Worm (Caenorhabditis elegans): ENCODE measurements around the gene mdt-9.

The mdt-9 gene

ce11 chrIV:13396375-13396774 lies 10.2 kb downstream of the mdt-9 start:
- peak; percentile 78 for TF ChIP-seq elt-2 (tag; optimal IDR thresholded peaks at IDR 0.05)
- TF ChIP-seq pat-9 (tag; optimal IDR thresholded peaks at IDR 0.05): no peak

ce11 chrIV:13398728-13399127 lies 12.5 kb downstream of the mdt-9 start, which contains the start of gene Y62E10A.13:
Gene Y62E10A.13 (minus strand): TSS chrIV:13399053.
- no peak for TF ChIP-seq ceh-19 (GFP tag; optimal IDR thresholded peaks at IDR 0.05)
- TF ChIP-seq ceh-34 (tag; optimal IDR thresholded peaks at IDR 0.05): no peak
- TF ChIP-seq sdc-2 (tag; optimal IDR thresholded peaks at IDR 0.05): no peak
- TF ChIP-seq sox-4 (tag; optimal IDR thresholded peaks at IDR 0.05): no peak
- no peak for TF ChIP-seq pha-4 (tag; optimal IDR thresholded peaks at IDR 0.05)
- no peak for TF ChIP-seq ceh-18 (tag; optimal IDR thresholded peaks at IDR 0.05)
- TF ChIP-seq ttx-3 (tag; optimal IDR thresholded peaks at IDR 0.05): no peak
- no peak for TF ChIP-seq odd-2 (tag; optimal IDR thresholded peaks at IDR 0.05)
- TF ChIP-seq C38D4.7 (GFP tag; optimal IDR thresholded peaks at IDR 0.05): no peak
- TF ChIP-seq ceh-45 (GFP tag; IDR thresholded peaks at IDR 0.05): no peak
- TF ChIP-seq lin-11 (tag; optimal IDR thresholded peaks at IDR 0.05): no peak

ce11 chrIV:13400456-13401364 lies 14.5 kb downstream of the mdt-9 start, which contains the start of the genes memi-2 and cyp-31A5:
Gene memi-2 (minus strand): TSS chrIV:13400506.
Gene cyp-31A5 (plus strand): TSS chrIV:13401289.
- TF ChIP-seq pha-4 (tag; optimal IDR thresholded peaks at IDR 0.05) (no peak), ceh-45 (GFP tag; IDR thresholded peaks at IDR 0.05) (no peak), npax-4 (tag; optimal IDR thresholded peaks at IDR 0.05) (no peak), K09A11.1 (tag; optimal IDR thresholded peaks at IDR 0.05; ENCODE audit: insufficient read depth) (no peak), hlh-8 (tag; optimal IDR thresholded peaks at IDR 0.05) (no peak), ceh-6 (GFP tag; optimal IDR thresholded peaks at IDR 0.05) (no peak), pqm-1 (tag; optimal IDR thresholded peaks at IDR 0.05) (no peak), ceh-31 (tag; optimal IDR thresholded peaks at IDR 0.05) (no peak), rnt-1 (tag; optimal IDR thresholded peaks at IDR 0.05) (no peak), gmeb-2 (tag; optimal IDR thresholded peaks at IDR 0.05) (no peak), nhr-11 (tag; optimal IDR thresholded peaks at IDR 0.05) (no peak), Y22D7AL.16 (tag; optimal IDR thresholded peaks at IDR 0.05) (no peak), hlh-13 (GFP tag; optimal IDR thresholded peaks at IDR 0.05) (no peak), ceh-14 (tag; optimal IDR thresholded peaks at IDR 0.05) (no peak), ceh-18 (tag; optimal IDR thresholded peaks at IDR 0.05) (no peak), ahr-1 (tag; optimal IDR thresholded peaks at IDR 0.05) (no peak), ets-4 (tag; optimal IDR thresholded peaks at IDR 0.05) (no peak), nfya-1 (tag; optimal IDR thresholded peaks at IDR 0.05) (no peak)

ce11 chrIV:13408018-13408417 lies 21.8 kb downstream of the mdt-9 start, which contains the start of gene Y62E10A.19:
Gene Y62E10A.19 (minus strand): TSS chrIV:13408306.
- TF ChIP-seq sdc-2 (tag; optimal IDR thresholded peaks at IDR 0.05) (no peak), ceh-45 (GFP tag; IDR thresholded peaks at IDR 0.05) (no peak), C08G9.2 (tag; optimal IDR thresholded peaks at IDR 0.05) (no peak), hlh-8 (tag; optimal IDR thresholded peaks at IDR 0.05) (no peak), ceh-22 (tag; optimal IDR thresholded peaks at IDR 0.05) (no peak), fkh-10 (GFP tag; optimal IDR thresholded peaks at IDR 0.05) (no peak), hlh-30 (tag; optimal IDR thresholded peaks at IDR 0.05; ENCODE audit: insufficient read depth) (no peak), ceh-31 (tag; optimal IDR thresholded peaks at IDR 0.05) (no peak), unc-55 (GFP tag; optimal IDR thresholded peaks at IDR 0.05) (no peak), nhr-11 (tag; optimal IDR thresholded peaks at IDR 0.05) (no peak), pha-2 (tag; optimal IDR thresholded peaks at IDR 0.05) (no peak), ceh-30 (tag; optimal IDR thresholded peaks at IDR 0.05) (no peak), zip-5 (tag; optimal IDR thresholded peaks at IDR 0.05) (no peak), ahr-1 (tag; optimal IDR thresholded peaks at IDR 0.05) (no peak), ref-2 (tag; optimal IDR thresholded peaks at IDR 0.05) (no peak), pag-3 (tag; optimal IDR thresholded peaks at IDR 0.05; ENCODE audit: borderline replicate concordance) (no peak), fax-1 (tag; optimal IDR thresholded peaks at IDR 0.05) (no peak)
